Fruit fly (Drosophila melanogaster) Kc167 (cell line): Measurements from ENCODE around the gene CG9171.

Experiments
- Sin3A ChIP-seq: fragments of >200 bp; optimal IDR thresholded peaks from 2 replicates; lab custom pipeline; 2018; ENCODE audit warnings: missing external identifiers
- h ChIP-seq: fragments of >200 bp; optimal IDR thresholded peaks from 3 replicates; lab custom pipeline; 2018; ENCODE audit warnings: missing external identifiers
- insv ChIP-seq: fragments of >200 bp; optimal IDR thresholded peaks from 3 replicates; lab custom pipeline; 2018; ENCODE audit warnings: missing external identifiers
- psq ChIP-seq: fragments of >200 bp; optimal IDR thresholded peaks from 2 replicates; lab custom pipeline; 2017; ENCODE audit warnings: missing external identifiers

dm6 chr2L:5751448-5751847 is 48.6 kb downstream of the CG9171 start:
- TF ChIP-seq h (lab: Kevin White, UChicago) (no peak), psq (lab: Kevin White, UChicago) (no peak), Sin3A (lab: Kevin White, UChicago) (no peak), insv (lab: Kevin White, UChicago) (no peak)
